Worm (Caenorhabditis elegans) whole organism, L4 larva: ENCODE data around the gene egl-10.

Experiments
- D1046.2 ChIP-seq: fragments of 200-800 bp; sonication (Bioruptor generic); IDR thresholded peaks from 2 replicates; pipeline ENCODE4 v1.3.6; 2022; ENCODE audit warnings: missing genetic modification characterization, missing compliant biosample characterization
- F49E8.2 ChIP-seq: sonication (generic microtip); optimal IDR thresholded peaks from 2 replicates; lab custom pipeline; 2016; ENCODE audit warnings: missing compliant biosample characterization, mild to moderate bottlenecking, missing genetic modification characterization, borderline replicate concordance
- T20F7.1 ChIP-seq: fragments of 200-800 bp; sonication (Bioruptor generic); optimal IDR thresholded peaks from 2 replicates; lab custom pipeline; 2018; ENCODE audit warnings: mild to moderate bottlenecking, missing genetic modification characterization, missing compliant biosample characterization
- Y48G9A.11 ChIP-seq: fragments of 200-800 bp; sonication (Bioruptor generic); IDR thresholded peaks from 2 replicates; pipeline ENCODE4 v1.3.6; 2022; ENCODE audit warnings: missing genetic modification reagents, missing genetic modification characterization, missing compliant biosample characterization
- ZK337.2 ChIP-seq: fragments of 200-800 bp; sonication (Bioruptor generic); IDR thresholded peaks from 2 replicates; pipeline ENCODE4 v1.3.6; 2022; ENCODE audit warnings: missing genetic modification reagents, missing genetic modification characterization, missing compliant biosample characterization
- aha-1 ChIP-seq: fragments of 150-350 bp; peaks from one replicate; lab custom pipeline; 2014; ENCODE audit warnings: missing biosample characterization, missing genetic modification characterization
- aly-2 ChIP-seq: sonication (generic microtip); optimal IDR thresholded peaks from 2 replicates; lab custom pipeline; 2018; ENCODE audit warnings: missing biosample characterization, missing genetic modification characterization
- ceh-20 ChIP-seq: fragments of 200-800 bp; sonication (Bioruptor generic); IDR thresholded peaks from 2 replicates; pipeline ENCODE4 v1.3.6; 2022; ENCODE audit warnings: missing genetic modification reagents, missing genetic modification characterization, missing compliant biosample characterization
- ceh-44 ChIP-seq: fragments of 200-800 bp; sonication (Bioruptor generic); IDR thresholded peaks from 2 replicates; pipeline ENCODE4 v1.3.6; 2022; ENCODE audit warnings: missing genetic modification reagents, missing genetic modification characterization, missing compliant biosample characterization
- ceh-82 ChIP-seq: sonication (generic microtip); optimal IDR thresholded peaks from 2 replicates; lab custom pipeline; 2017; ENCODE audit warnings: missing biosample characterization, missing genetic modification characterization
- ctbp-1 ChIP-seq: fragments of 200-800 bp; sonication (Bioruptor generic); IDR thresholded peaks from 2 replicates; pipeline ENCODE4 v1.3.6; 2022; ENCODE audit warnings: missing genetic modification reagents, missing genetic modification characterization, missing compliant biosample characterization
- daf-12 ChIP-seq: fragments of 150-350 bp; optimal IDR thresholded peaks from 2 replicates; lab custom pipeline; 2014; ENCODE audit warnings: missing biosample characterization, missing genetic modification reagents, missing genetic modification characterization
- daf-16 ChIP-seq, 3 experiments: sonication (generic microtip); optimal IDR thresholded peaks; 2 replicates each; lab custom pipeline; 2016 to 2017; ENCODE audit warnings: missing genetic modification characterization in 3 of 3, missing genetic modification reagents in 3 of 3, mild to moderate bottlenecking in 2 of 3, missing compliant biosample characterization in 2 of 3, missing biosample characterization in 1 of 3, moderate library complexity in 1 of 3
- daf-19 ChIP-seq: fragments of 200-800 bp; sonication (Bioruptor generic); conservative IDR thresholded peaks from 2 replicates; pipeline ENCODE4 v1.3.6; 2022; ENCODE audit warnings: missing genetic modification characterization, missing compliant biosample characterization
- daf-8 ChIP-seq: fragments of 200-800 bp; sonication (Bioruptor generic); IDR thresholded peaks from 2 replicates; pipeline ENCODE4 v1.3.6; 2022; ENCODE audit warnings: missing genetic modification characterization, missing compliant biosample characterization
- dmd-8 ChIP-seq: fragments of 200-800 bp; sonication (Bioruptor generic); IDR thresholded peaks from 2 replicates; pipeline ENCODE4 v1.3.6; 2022; ENCODE audit warnings: missing genetic modification characterization, missing compliant biosample characterization
- dmd-9 ChIP-seq: fragments of 200-800 bp; sonication (Bioruptor generic); IDR thresholded peaks from 2 replicates; pipeline ENCODE4 v1.3.6; 2022; ENCODE audit warnings: missing genetic modification reagents, missing genetic modification characterization, missing compliant biosample characterization
- dpl-1 ChIP-seq: fragments of 150-350 bp; optimal IDR thresholded peaks from 2 replicates; lab custom pipeline; 2014; ENCODE audit warnings: missing biosample characterization, missing genetic modification reagents, missing genetic modification characterization
- dve-1 ChIP-seq: sonication (generic microtip); optimal IDR thresholded peaks from 2 replicates; lab custom pipeline; 2017; ENCODE audit warnings: antibody characterized with exemption, mild to moderate bottlenecking, missing genetic modification characterization, missing compliant biosample characterization; ENCODE audit not compliant: insufficient read depth
- egl-27 ChIP-seq: sonication (generic microtip); optimal IDR thresholded peaks from 3 replicates; lab custom pipeline; 2017; ENCODE audit warnings: missing biosample characterization, missing genetic modification reagents, missing genetic modification characterization
- egl-43 ChIP-seq: fragments of 200-800 bp; sonication (Bioruptor generic); IDR thresholded peaks from 2 replicates; pipeline ENCODE4 v1.3.6; 2022; ENCODE audit warnings: missing genetic modification reagents, missing genetic modification characterization, missing compliant biosample characterization
- fos-1 ChIP-seq: fragments of 150-350 bp; optimal IDR thresholded peaks from 2 replicates; lab custom pipeline; 2014; ENCODE audit warnings: missing biosample characterization, missing genetic modification characterization
- hlh-11 ChIP-seq: fragments of 200-800 bp; sonication (Bioruptor generic); optimal IDR thresholded peaks from 2 replicates; lab custom pipeline; 2018; ENCODE audit warnings: mild to moderate bottlenecking, missing genetic modification characterization, missing compliant biosample characterization
- hlh-30 ChIP-seq: sonication (generic microtip); optimal IDR thresholded peaks from 2 replicates; lab custom pipeline; 2017; ENCODE audit warnings: antibody characterized with exemption, mild to moderate bottlenecking, missing genetic modification characterization, missing compliant biosample characterization; ENCODE audit not compliant: insufficient read depth
- lin-1 ChIP-seq: fragments of 200-800 bp; sonication (Bioruptor generic); IDR thresholded peaks from 2 replicates; pipeline ENCODE4 v1.3.6; 2022; ENCODE audit warnings: missing genetic modification reagents, missing genetic modification characterization, missing compliant biosample characterization
- lin-13 ChIP-seq: fragments of 150-350 bp; optimal IDR thresholded peaks from 2 replicates; lab custom pipeline; 2014; ENCODE audit warnings: missing biosample characterization, missing genetic modification reagents, missing genetic modification characterization
- lin-15B ChIP-seq: fragments of 150-350 bp; sonication (generic microtip); optimal IDR thresholded peaks from 3 replicates; lab custom pipeline; 2014; ENCODE audit warnings: missing biosample characterization, missing genetic modification characterization
- lsy-2 ChIP-seq, 2 experiments: fragments of 150-350 bp in 1 of 2; sonication (generic microtip) in 1 of 2; optimal IDR thresholded peaks; 2 replicates each; lab custom pipeline; 2014 to 2017; ENCODE audit warnings: missing biosample characterization in 2 of 2, missing genetic modification characterization in 2 of 2
- mdl-1 ChIP-seq, 2 experiments: fragments of 150-350 bp in 1 of 2; sonication (generic microtip) in 1 of 2; optimal IDR thresholded peaks; 2 replicates each; lab custom pipeline; 2014 to 2017; ENCODE audit warnings: missing biosample characterization in 2 of 2, missing genetic modification characterization in 2 of 2
- mdt-29 ChIP-seq: fragments of 200-800 bp; sonication (Bioruptor generic); IDR thresholded peaks from 2 replicates; pipeline ENCODE4 v1.3.6; 2022; ENCODE audit warnings: missing genetic modification reagents, missing genetic modification characterization, missing compliant biosample characterization
- mep-1 ChIP-seq: fragments of 150-350 bp; sonication (generic microtip); optimal IDR thresholded peaks from 3 replicates; lab custom pipeline; 2014; ENCODE audit warnings: missing biosample characterization, missing genetic modification characterization
- mxl-2 ChIP-seq: fragments of 200-800 bp; sonication (Bioruptor generic); conservative IDR thresholded peaks from 2 replicates; pipeline ENCODE4 v1.3.6; 2022; ENCODE audit warnings: missing genetic modification reagents, missing genetic modification characterization, missing compliant biosample characterization
- nhr-237 ChIP-seq: sonication (generic microtip); optimal IDR thresholded peaks from 2 replicates; lab custom pipeline; 2017; ENCODE audit warnings: missing biosample characterization, missing genetic modification characterization
- nhr-41 ChIP-seq: fragments of 200-800 bp; sonication (Bioruptor generic); IDR thresholded peaks from 2 replicates; pipeline ENCODE4 v1.3.6; 2022; ENCODE audit warnings: missing genetic modification reagents, missing genetic modification characterization, missing compliant biosample characterization
- nhr-42 ChIP-seq: fragments of 200-800 bp; sonication (Bioruptor generic); IDR thresholded peaks from 2 replicates; pipeline ENCODE4 v1.3.6; 2022; ENCODE audit warnings: missing genetic modification characterization, missing compliant biosample characterization
- nhr-48 ChIP-seq: sonication (generic microtip); optimal IDR thresholded peaks from 2 replicates; lab custom pipeline; 2016; ENCODE audit warnings: mild to moderate bottlenecking, missing genetic modification characterization, missing compliant biosample characterization
- pha-4 ChIP-seq, 2 experiments: fragments of 150-350 bp in 1 of 2; fragments of 200-800 bp in 1 of 2; sonication (Bioruptor generic) in 1 of 2; IDR thresholded peaks in 1 of 2; optimal IDR thresholded peaks in 1 of 2; 2 replicates each; pipeline versions ENCODE4 v1.3.6 to Lab custom; 2014 to 2022; ENCODE audit warnings: missing genetic modification characterization in 2 of 2, missing genetic modification reagents in 2 of 2, missing biosample characterization in 1 of 2, missing compliant biosample characterization in 1 of 2
- pqm-1 ChIP-seq: sonication (generic microtip); optimal IDR thresholded peaks from 2 replicates; lab custom pipeline; 2017; ENCODE audit warnings: missing biosample characterization, missing genetic modification characterization
- saeg-2 ChIP-seq: fragments of 200-800 bp; sonication (Bioruptor generic); IDR thresholded peaks from 2 replicates; pipeline ENCODE4 v1.3.6; 2022; ENCODE audit warnings: missing genetic modification reagents, missing genetic modification characterization, missing compliant biosample characterization
- sdz-12 ChIP-seq: fragments of 200-800 bp; sonication (Bioruptor generic); optimal IDR thresholded peaks from 2 replicates; lab custom pipeline; 2018; ENCODE audit warnings: mild to moderate bottlenecking, missing genetic modification characterization, missing compliant biosample characterization
- set-16 ChIP-seq: fragments of 200-800 bp; sonication (Bioruptor generic); IDR thresholded peaks from 2 replicates; pipeline ENCODE4 v1.3.6; 2022; ENCODE audit warnings: missing genetic modification reagents, missing genetic modification characterization, missing compliant biosample characterization
- spr-1 ChIP-seq: sonication (generic microtip); optimal IDR thresholded peaks from 2 replicates; lab custom pipeline; 2016; ENCODE audit warnings: mild to moderate bottlenecking, missing genetic modification characterization, missing compliant biosample characterization
- zip-11 ChIP-seq: fragments of 200-800 bp; sonication (Bioruptor generic); IDR thresholded peaks from 2 replicates; pipeline ENCODE4 v1.3.6; 2022; ENCODE audit warnings: missing genetic modification characterization, missing compliant biosample characterization
- zip-2 ChIP-seq: fragments of 150-350 bp; optimal IDR thresholded peaks from 2 replicates; lab custom pipeline; 2014; ENCODE audit warnings: missing biosample characterization, missing genetic modification characterization

The egl-10 gene

ce11 chrV:12465399-12465798, 2.6 kb upstream of the egl-10 start (continued):
- TF ChIP-seq mdl-1 (tag; optimal IDR thresholded peaks at IDR 0.05; lab: Kevin White, UChicago) (peak in 1 of 2 experiments; percentile 68), lin-1 (GFP tag; lab: Robert Waterston, UW) (no peak), F49E8.2 (tag; lab: Kevin White, UChicago) (no peak), daf-19 (GFP tag; lab: Robert Waterston, UW) (no peak), nhr-237 (no peak), dve-1 (tag; lab: Kevin White, UChicago) (peak; percentile 42), ZK337.2 (GFP tag; lab: Robert Waterston, UW) (no peak), aha-1 (tag; lab: Kevin White, UChicago) (no peak), lin-13 (GFP tag; lab: Kevin White, UChicago) (no peak), saeg-2 (0 out of 2 replicates have a peak, but pooled peaks have one; percentile 27), Y48G9A.11 (no peak), lsy-2 (tag; optimal IDR thresholded peaks at IDR 0.05; lab: Kevin White, UChicago) (peak; percentile 34 to 67), aly-2 (tag; lab: Kevin White, UChicago) (no peak)

ce11 chrV:12460583-12460982, 2.2 kb downstream of the egl-10 start:
- TF ChIP-seq mdl-1 (tag; optimal IDR thresholded peaks at IDR 0.05; lab: Kevin White, UChicago) = peak in 1 of 2 experiments; percentile 32
- no peak for TF ChIP-seq zip-11 (GFP tag; lab: Robert Waterston, UW)
- TF ChIP-seq spr-1 (tag; lab: Kevin White, UChicago) = no peak
- peak; percentile 25 for TF ChIP-seq mep-1 (tag; lab: Kevin White, UChicago)
- TF ChIP-seq hlh-11 (tag; lab: Kevin White, UChicago) = peak; percentile 1
- TF ChIP-seq daf-16 (GFP tag; optimal IDR thresholded peaks at IDR 0.05; lab: Kevin White, UChicago) = peak in 1 of 2 experiments; percentile 59
- no peak for TF ChIP-seq daf-16 (tag; optimal IDR thresholded peaks at IDR 0.05; lab: Kevin White, UChicago)
- no peak for TF ChIP-seq T20F7.1 (GFP tag; lab: Kevin White, UChicago)
- no peak for TF ChIP-seq zip-2
- peak; percentile 16 for TF ChIP-seq dve-1 (tag; lab: Kevin White, UChicago)
- TF ChIP-seq sdz-12 = no peak
- TF ChIP-seq nhr-41 (GFP tag; lab: Robert Waterston, UW) = no peak
- peak; percentile 68 for TF ChIP-seq aha-1 (tag; lab: Kevin White, UChicago)
- TF ChIP-seq ctbp-1 (GFP tag; lab: Robert Waterston, UW) = no peak
- TF ChIP-seq dpl-1 (GFP tag; lab: Kevin White, UChicago) = no peak
- TF ChIP-seq nhr-48 (tag; lab: Kevin White, UChicago) = no peak
- TF ChIP-seq mdt-29 (GFP tag; lab: Robert Waterston, UW) = no peak
- no peak for TF ChIP-seq ceh-44
- no peak for TF ChIP-seq ceh-20 (GFP tag; lab: Robert Waterston, UW)
- TF ChIP-seq fos-1 (tag; lab: Kevin White, UChicago) = no peak
- no peak for TF ChIP-seq set-16
- TF ChIP-seq daf-8 (GFP tag; lab: Robert Waterston, UW) = no peak
- TF ChIP-seq nhr-42 = no peak
- no peak for TF ChIP-seq pha-4 (GFP tag; IDR thresholded peaks at IDR 0.05; lab: Robert Waterston, UW)
- TF ChIP-seq pha-4 (tag; optimal IDR thresholded peaks at IDR 0.05; lab: Kevin White, UChicago) = no peak
- TF ChIP-seq lsy-2 (tag; optimal IDR thresholded peaks at IDR 0.05; lab: Kevin White, UChicago) = peak in 1 of 2 experiments; percentile 36
- TF ChIP-seq hlh-30 = no peak
- TF ChIP-seq dmd-9 (GFP tag; lab: Robert Waterston, UW) = no peak
- no peak for TF ChIP-seq pqm-1
- no peak for TF ChIP-seq daf-12 (tag; lab: Kevin White, UChicago)

- TF ChIP-seq ZK337.2 (GFP tag; lab: Robert Waterston, UW) (no peak), aha-1 (tag; lab: Kevin White, UChicago) (peak; percentile 27), lin-15B (tag; lab: Kevin White, UChicago) (no peak), mxl-2 (no peak), ceh-82 (tag; lab: Kevin White, UChicago) (no peak), set-16 (peak; percentile 93), daf-16 (GFP tag; optimal IDR thresholded peaks at IDR 0.05; lab: Kevin White, UChicago) (no peak), daf-16 (tag; optimal IDR thresholded peaks at IDR 0.05; lab: Kevin White, UChicago) (no peak), Y48G9A.11 (no peak), egl-43 (GFP tag; lab: Robert Waterston, UW) (peak; percentile 42; the same call in 1 of the 2 replicates), ctbp-1 (GFP tag; lab: Robert Waterston, UW) (0 out of 2 replicates have a peak, but pooled peaks have one; percentile 14), egl-27 (tag; lab: Kevin White, UChicago) (no peak), dmd-8 (0 out of 2 replicates have a peak, but pooled peaks have one; percentile 38), D1046.2 (no peak)
Observed at ce11 chrV:12455695-12456094, 7.1 kb downstream of the egl-10 start.
